Fruit fly (Drosophila melanogaster) whole organism, embryonic: ENCODE measurements around the gene Kat60.

ENCODE experiments used
- CG10209 ChIP-seq: fragments of 200-800 bp; sonication (Bioruptor generic); optimal IDR thresholded peaks from 3 replicates; lab custom pipeline; 2017; ENCODE audit warnings: missing biosample characterization, mild to moderate bottlenecking, missing genetic modification characterization, missing genetic modification reagents
- CG10543 ChIP-seq: fragments of 200-800 bp; sonication (Bioruptor generic); optimal IDR thresholded peaks from 3 replicates; lab custom pipeline; 2017; ENCODE audit warnings: missing biosample characterization, mild to moderate bottlenecking, missing genetic modification characterization, moderate library complexity
- CG10565 ChIP-seq: fragments of 200-800 bp; sonication (Bioruptor generic); optimal IDR thresholded peaks from 3 replicates; lab custom pipeline; 2016; ENCODE audit warnings: missing biosample characterization, mild to moderate bottlenecking, missing genetic modification characterization
- CG12236 ChIP-seq: fragments of 200-800 bp; sonication (Bioruptor generic); optimal IDR thresholded peaks from 2 replicates; lab custom pipeline; 2016; ENCODE audit warnings: missing biosample characterization, missing genetic modification characterization
- CG12659 ChIP-seq: fragments of 200-800 bp; sonication (Bioruptor generic); optimal IDR thresholded peaks from 3 replicates; lab custom pipeline; 2017; ENCODE audit warnings: mild to moderate bottlenecking, missing biosample characterization, missing genetic modification reagents, missing genetic modification characterization
- CG13296 ChIP-seq: fragments of 200-800 bp; sonication (Bioruptor generic); optimal IDR thresholded peaks from 3 replicates; lab custom pipeline; 2018; ENCODE audit warnings: missing biosample characterization, mild to moderate bottlenecking, missing genetic modification characterization
- CG1602 ChIP-seq: fragments of 200-800 bp; sonication (Bioruptor generic); optimal IDR thresholded peaks from 3 replicates; lab custom pipeline; 2016; ENCODE audit warnings: missing biosample characterization, missing genetic modification characterization
- CG1603 ChIP-seq: fragments of 200-800 bp; sonication (Bioruptor generic); optimal IDR thresholded peaks from 2 replicates; lab custom pipeline; 2019; ENCODE audit warnings: missing biosample characterization, mild to moderate bottlenecking, missing genetic modification characterization, moderate library complexity
- CG17385 ChIP-seq: fragments of 200-800 bp; sonication (Bioruptor generic); optimal IDR thresholded peaks from 3 replicates; lab custom pipeline; 2018; ENCODE audit warnings: missing biosample characterization, mild to moderate bottlenecking, missing genetic modification characterization
- CG2116 ChIP-seq: fragments of 200-800 bp; sonication (Bioruptor generic); optimal IDR thresholded peaks from 3 replicates; lab custom pipeline; 2018; ENCODE audit warnings: missing biosample characterization, mild to moderate bottlenecking, missing genetic modification characterization
- CG31224 ChIP-seq: fragments of 200-800 bp; sonication (Bioruptor generic); IDR thresholded peaks from 2 replicates; pipeline ENCODE4 v1.3.6; 2022; ENCODE audit warnings: missing biosample characterization, missing genetic modification characterization
- CG31365 ChIP-seq: fragments of 200-800 bp; sonication (Bioruptor generic); optimal IDR thresholded peaks from 2 replicates; lab custom pipeline; 2018; ENCODE audit warnings: missing biosample characterization, mild to moderate bottlenecking, missing genetic modification characterization
- CG31388 ChIP-seq: fragments of 200-800 bp; sonication (Bioruptor generic); optimal IDR thresholded peaks from 2 replicates; lab custom pipeline; 2016; ENCODE audit warnings: missing biosample characterization, missing genetic modification characterization
- CG3838 ChIP-seq: fragments of 200-800 bp; sonication (Bioruptor generic); optimal IDR thresholded peaks from 3 replicates; lab custom pipeline; 2016; ENCODE audit warnings: missing biosample characterization, missing genetic modification characterization
- CG4730 ChIP-seq: fragments of 200-800 bp; sonication (Bioruptor generic); IDR thresholded peaks from 2 replicates; pipeline ENCODE4 v1.3.6; 2022; ENCODE audit warnings: missing biosample characterization, missing genetic modification characterization
- CG5245 ChIP-seq: fragments of 200-800 bp; sonication (Bioruptor generic); optimal IDR thresholded peaks from 3 replicates; lab custom pipeline; 2016; ENCODE audit warnings: missing biosample characterization, missing genetic modification characterization
- CG6654 ChIP-seq: fragments of 200-800 bp; sonication (Bioruptor generic); optimal IDR thresholded peaks from 2 replicates; lab custom pipeline; 2017; ENCODE audit warnings: missing biosample characterization, mild to moderate bottlenecking, missing genetic modification characterization
- CG6683 ChIP-seq: fragments of 200-800 bp; sonication (Bioruptor generic); optimal IDR thresholded peaks from 2 replicates; lab custom pipeline; 2017; ENCODE audit warnings: missing biosample characterization, mild to moderate bottlenecking, missing genetic modification characterization, missing genetic modification reagents
- CG8765 ChIP-seq: fragments of 200-800 bp; sonication (Bioruptor generic); IDR thresholded peaks from 2 replicates; pipeline ENCODE4 v1.3.6; 2022; ENCODE audit warnings: missing biosample characterization, missing genetic modification characterization
- CG9437 ChIP-seq: fragments of 200-800 bp; sonication (Bioruptor generic); optimal IDR thresholded peaks from 2 replicates; lab custom pipeline; 2018; ENCODE audit warnings: missing biosample characterization, mild to moderate bottlenecking, missing genetic modification characterization
- CG9932 ChIP-seq: fragments of 200-800 bp; sonication (Bioruptor generic); IDR thresholded peaks from 2 replicates; pipeline ENCODE4 v1.3.6; 2022; ENCODE audit warnings: missing biosample characterization, missing genetic modification characterization
- Chrac-16 ChIP-seq: fragments of 200-800 bp; sonication (Bioruptor generic); optimal IDR thresholded peaks from 3 replicates; lab custom pipeline; 2016; ENCODE audit warnings: missing biosample characterization, missing genetic modification characterization
- Dip3 ChIP-seq: fragments of 200-800 bp; sonication (Bioruptor generic); optimal IDR thresholded peaks from 3 replicates; lab custom pipeline; 2016; ENCODE audit warnings: missing biosample characterization, missing genetic modification characterization
- Dp ChIP-seq: fragments of 200-800 bp; sonication (Bioruptor generic); optimal IDR thresholded peaks from 2 replicates; lab custom pipeline; 2018; ENCODE audit warnings: missing biosample characterization, mild to moderate bottlenecking, missing genetic modification characterization, moderate library complexity
- Dref ChIP-seq: fragments of 200-800 bp; sonication (Bioruptor generic); IDR thresholded peaks from 2 replicates; pipeline ENCODE4 v1.3.6; 2022; ENCODE audit warnings: missing biosample characterization, missing genetic modification characterization
- Nf-YA ChIP-seq: fragments of 200-800 bp; sonication (Bioruptor generic); IDR thresholded peaks from 2 replicates; pipeline ENCODE4 v1.3.6; 2022; ENCODE audit warnings: missing biosample characterization, missing genetic modification characterization
- Nf-YC ChIP-seq: fragments of 200-800 bp; optimal IDR thresholded peaks from 3 replicates; lab custom pipeline; 2019; ENCODE audit warnings: missing biosample characterization, mild to moderate bottlenecking, missing genetic modification characterization, moderate library complexity
- Optix ChIP-seq: fragments of 200-800 bp; sonication (Bioruptor generic); IDR thresholded peaks from 3 replicates; pipeline ENCODE4 v1.3.6; 2022; ENCODE audit warnings: missing biosample characterization, missing genetic modification characterization
- PHDP ChIP-seq: fragments of 200-800 bp; sonication (Bioruptor generic); optimal IDR thresholded peaks from 3 replicates; lab custom pipeline; 2018; ENCODE audit warnings: missing biosample characterization, mild to moderate bottlenecking, missing genetic modification characterization, moderate library complexity
- Sin3A ChIP-seq: fragments of >200 bp; optimal IDR thresholded peaks from 2 replicates; lab custom pipeline; 2018
- ab ChIP-seq: fragments of 200-800 bp; sonication (Bioruptor generic); optimal IDR thresholded peaks from 2 replicates; lab custom pipeline; 2016; ENCODE audit warnings: missing biosample characterization, missing genetic modification characterization
- ac ChIP-seq: fragments of 200-800 bp; sonication (Bioruptor generic); optimal IDR thresholded peaks from 3 replicates; lab custom pipeline; 2017; ENCODE audit warnings: missing biosample characterization, mild to moderate bottlenecking, missing genetic modification characterization
- bigmax ChIP-seq: fragments of 200-800 bp; sonication (Bioruptor generic); optimal IDR thresholded peaks from 2 replicates; lab custom pipeline; 2018; ENCODE audit warnings: missing biosample characterization, mild to moderate bottlenecking, missing genetic modification characterization
- bowl ChIP-seq: fragments of 200-800 bp; sonication (Bioruptor generic); IDR thresholded peaks from 2 replicates; pipeline ENCODE4 v1.3.6; 2022; ENCODE audit warnings: missing biosample characterization, missing genetic modification characterization
- en ChIP-seq: fragments of 200-800 bp; sonication (Bioruptor generic); optimal IDR thresholded peaks from 2 replicates; lab custom pipeline; 2016; ENCODE audit warnings: missing biosample characterization, missing genetic modification characterization
- eve ChIP-seq, 2 experiments: fragments of >200 bp; optimal IDR thresholded peaks; 2 replicates each; lab custom pipeline; 2017; ENCODE audit warnings: missing biosample characterization in 2 of 2, missing genetic modification characterization in 2 of 2
- fd102C ChIP-seq: fragments of 200-800 bp; sonication (Bioruptor generic); optimal IDR thresholded peaks from 2 replicates; lab custom pipeline; 2018; ENCODE audit warnings: missing biosample characterization, mild to moderate bottlenecking, missing genetic modification characterization, moderate library complexity
- h ChIP-seq: fragments of >200 bp; optimal IDR thresholded peaks from 2 replicates; lab custom pipeline; 2017
- hth ChIP-seq: fragments of >200 bp; optimal IDR thresholded peaks from 2 replicates; lab custom pipeline; 2017; ENCODE audit warnings: inconsistent platforms
- inv ChIP-seq: fragments of 200-800 bp; sonication (Bioruptor generic); IDR thresholded peaks from 2 replicates; pipeline ENCODE4 v1.3.6; 2022; ENCODE audit warnings: missing biosample characterization, missing genetic modification characterization; ENCODE audit not compliant: partially characterized antibody
- jigr1 ChIP-seq: fragments of 200-800 bp; sonication (Bioruptor generic); IDR thresholded peaks from 3 replicates; pipeline ENCODE4 v1.3.6; 2022; ENCODE audit warnings: missing biosample characterization, missing genetic modification characterization
- jing ChIP-seq: fragments of 200-800 bp; sonication (Bioruptor generic); optimal IDR thresholded peaks from 2 replicates; lab custom pipeline; 2018; ENCODE audit warnings: missing biosample characterization, mild to moderate bottlenecking, missing genetic modification characterization
- jumu ChIP-seq: fragments of 200-800 bp; sonication (Bioruptor generic); optimal IDR thresholded peaks from 3 replicates; lab custom pipeline; 2016; ENCODE audit warnings: missing biosample characterization, missing genetic modification characterization
- mam ChIP-seq: fragments of 200-800 bp; sonication (Bioruptor generic); optimal IDR thresholded peaks from 3 replicates; lab custom pipeline; 2016; ENCODE audit warnings: missing biosample characterization, missing genetic modification characterization
- nerfin-2 ChIP-seq: fragments of 200-800 bp; sonication (Bioruptor generic); IDR thresholded peaks from 2 replicates; pipeline ENCODE4 v1.3.6; 2022; ENCODE audit warnings: missing biosample characterization, missing genetic modification characterization; ENCODE audit not compliant: partially characterized antibody
- peb ChIP-seq: fragments of 200-800 bp; sonication (Bioruptor generic); IDR thresholded peaks from 2 replicates; pipeline ENCODE4 v1.3.6; 2022; ENCODE audit warnings: missing biosample characterization, missing genetic modification characterization
- pum ChIP-seq: fragments of 200-800 bp; sonication (Bioruptor generic); optimal IDR thresholded peaks from 2 replicates; lab custom pipeline; 2016; ENCODE audit warnings: missing biosample characterization, missing genetic modification characterization
- salm ChIP-seq: fragments of 200-800 bp; sonication (Bioruptor generic); optimal IDR thresholded peaks from 2 replicates; lab custom pipeline; 2018; ENCODE audit warnings: missing biosample characterization, mild to moderate bottlenecking, missing genetic modification characterization
- sim ChIP-seq: fragments of 200-800 bp; sonication (Bioruptor generic); IDR thresholded peaks from 2 replicates; pipeline ENCODE4 v1.3.6; 2022; ENCODE audit warnings: missing biosample characterization, missing genetic modification characterization
- sob ChIP-seq: fragments of 200-800 bp; sonication (Bioruptor generic); IDR thresholded peaks from 2 replicates; pipeline ENCODE4 v1.3.6; 2022; ENCODE audit warnings: missing biosample characterization, missing genetic modification characterization
- vfl ChIP-seq: fragments of 200-800 bp; sonication (Bioruptor generic); optimal IDR thresholded peaks from 2 replicates; lab custom pipeline; 2016; ENCODE audit warnings: missing biosample characterization, missing genetic modification characterization
- zf30C ChIP-seq: fragments of 200-800 bp; sonication (Bioruptor generic); optimal IDR thresholded peaks from 3 replicates; lab custom pipeline; 2018; ENCODE audit warnings: missing biosample characterization, mild to moderate bottlenecking, missing genetic modification characterization
- zfh1 ChIP-seq: fragments of 200-800 bp; sonication (Bioruptor generic); IDR thresholded peaks from 3 replicates; pipeline ENCODE4 v1.3.6; 2022; ENCODE audit warnings: missing biosample characterization, missing genetic modification characterization

The Kat60 gene

dm6 chr3R:5198302-5198701, 33.7 kb downstream of the Kat60 start (continued):
- TF ChIP-seq bigmax (no peak), ab (GFP tag; lab: Kevin White, UChicago) (no peak), CG5245 (GFP tag; lab: Kevin White, UChicago) (no peak), CG17385 (peak; percentile 63), Sin3A (lab: Kevin White, UChicago) (no peak), salm (tag; lab: Kevin White, UChicago) (no peak), CG12659 (GFP tag; lab: Kevin White, UChicago) (peak; percentile 62), Nf-YA (GFP tag; lab: Robert Waterston, UW) (0 out of 2 replicates have a peak, but pooled peaks have one; percentile 17), sim (no peak), fd102C (GFP tag; lab: Kevin White, UChicago) (no peak), hth (no peak), zfh1 (GFP tag; lab: Robert Waterston, UW) (0 out of 3 replicates have a peak, but pooled peaks have one; percentile 50), zf30C (GFP tag; lab: Kevin White, UChicago) (peak; percentile 51), CG3838 (GFP tag; lab: Kevin White, UChicago) (no peak), CG1603 (tag; lab: Kevin White, UChicago) (peak; percentile 53), CG31365 (tag; lab: Kevin White, UChicago) (peak; percentile 39), CG31224 (GFP tag; lab: Robert Waterston, UW) (no peak), CG9932 (GFP tag; lab: Robert Waterston, UW) (no peak; the same call in 1 of the 2 replicates), PHDP (tag; lab: Kevin White, UChicago) (peak; percentile 61), sob (no peak; the same call in 1 of the 2 replicates), CG9437 (GFP tag; lab: Kevin White, UChicago) (no peak), CG6683 (GFP tag; lab: Kevin White, UChicago) (peak; percentile 62), CG12236 (GFP tag; lab: Kevin White, UChicago) (no peak), Chrac-16 (GFP tag; lab: Kevin White, UChicago) (peak; percentile 16), CG10565 (GFP tag; lab: Kevin White, UChicago) (no peak), CG2116 (no peak), Dref (GFP tag; lab: Robert Waterston, UW) (no peak), bowl (GFP tag; lab: Robert Waterston, UW) (no peak), eve (GFP tag; optimal IDR thresholded peaks at IDR 0.05; lab: Kevin White, UChicago) (no peak), Dip3 (GFP tag; lab: Kevin White, UChicago) (peak; percentile 62), ac (GFP tag; lab: Kevin White, UChicago) (no peak), peb (GFP tag; lab: Robert Waterston, UW) (no peak), CG4730 (GFP tag; lab: Robert Waterston, UW) (0 out of 2 replicates have a peak, but pooled peaks have one; percentile 4), pum (GFP tag; lab: Kevin White, UChicago) (peak; percentile 26), CG10209 (peak; percentile 57), CG1602 (no peak), CG6654 (no peak), jing (no peak), jumu (GFP tag; lab: Kevin White, UChicago) (peak; percentile 50), nerfin-2 (no peak), en (no peak), Dp (GFP tag; lab: Kevin White, UChicago) (no peak), h (lab: Kevin White, UChicago) (no peak), CG8765 (GFP tag; lab: Robert Waterston, UW) (no peak), Nf-YC (no peak), mam (GFP tag; lab: Kevin White, UChicago) (peak; percentile 82), Optix (peak; percentile 54; the same call in 1 of the 3 replicates), vfl (GFP tag; lab: Kevin White, UChicago) (peak; percentile 53), jigr1 (GFP tag; lab: Robert Waterston, UW) (no peak), CG31388 (GFP tag; lab: Kevin White, UChicago) (no peak), CG13296 (GFP tag; lab: Kevin White, UChicago) (peak; percentile 73), CG10543 (GFP tag; lab: Kevin White, UChicago) (peak; percentile 41), inv (GFP tag; lab: Robert Waterston, UW) (no peak)
